Worm (Caenorhabditis elegans) whole organism, early embryonic: ENCODE data around the gene T05B4.13.

ENCODE experiments used
- B0310.2 ChIP-seq: sonication (generic microtip); optimal IDR thresholded peaks from 2 replicates; lab custom pipeline; 2016; ENCODE audit warnings: mild to moderate bottlenecking, missing genetic modification characterization, missing compliant biosample characterization
- F13C5.2 ChIP-seq: sonication (generic microtip); optimal IDR thresholded peaks from 2 replicates; lab custom pipeline; 2017; ENCODE audit warnings: mild to moderate bottlenecking, missing genetic modification characterization, inconsistent platforms, missing compliant biosample characterization
- aly-1 ChIP-seq: sonication (generic microtip); optimal IDR thresholded peaks from 2 replicates; lab custom pipeline; 2016; ENCODE audit warnings: missing genetic modification characterization, missing compliant biosample characterization
- ama-1 ChIP-seq: fragments of 150-350 bp; optimal IDR thresholded peaks from 2 replicates; lab custom pipeline; 2014
- ets-7 ChIP-seq: sonication (generic microtip); optimal IDR thresholded peaks from 2 replicates; lab custom pipeline; 2016; ENCODE audit warnings: missing genotype, missing genetic modification characterization, missing compliant biosample characterization
- flt-1 ChIP-seq: fragments of 200-800 bp; sonication (Bioruptor generic); IDR thresholded peaks from 2 replicates; pipeline ENCODE4 v1.3.6; 2022; ENCODE audit warnings: missing genetic modification characterization, missing compliant biosample characterization
- hmg-4 ChIP-seq: fragments of 200-800 bp; sonication (Bioruptor generic); optimal IDR thresholded peaks from 2 replicates; lab custom pipeline; 2018; ENCODE audit warnings: mild to moderate bottlenecking, missing genetic modification characterization, missing compliant biosample characterization
- hnd-1 ChIP-seq: sonication (generic microtip); optimal IDR thresholded peaks from 2 replicates; lab custom pipeline; 2016; ENCODE audit warnings: missing genetic modification characterization, missing compliant biosample characterization
- scrt-1 ChIP-seq: fragments of 200-800 bp; sonication (Bioruptor generic); IDR thresholded peaks from 2 replicates; pipeline ENCODE4 v1.3.6; 2022; ENCODE audit warnings: missing genetic modification characterization, missing compliant biosample characterization
- sea-1 ChIP-seq: fragments of 200-800 bp; sonication (Bioruptor generic); conservative IDR thresholded peaks from 2 replicates; pipeline ENCODE4 v1.3.6; 2022; ENCODE audit warnings: missing genetic modification characterization, missing compliant biosample characterization
- tbx-11 ChIP-seq: fragments of 200-800 bp; sonication (Bioruptor generic); IDR thresholded peaks from 2 replicates; pipeline ENCODE4 v1.3.6; 2022; ENCODE audit warnings: missing genetic modification characterization, missing compliant biosample characterization
- tbx-37 ChIP-seq: fragments of 200-800 bp; sonication (Bioruptor generic); conservative IDR thresholded peaks from 2 replicates; pipeline ENCODE4 v1.3.6; 2022; ENCODE audit warnings: missing genetic modification reagents, missing genetic modification characterization, missing compliant biosample characterization
- tra-4 ChIP-seq: sonication (generic microtip); optimal IDR thresholded peaks from 2 replicates; lab custom pipeline; 2017; ENCODE audit warnings: missing genetic modification characterization, missing compliant biosample characterization

DNA sequence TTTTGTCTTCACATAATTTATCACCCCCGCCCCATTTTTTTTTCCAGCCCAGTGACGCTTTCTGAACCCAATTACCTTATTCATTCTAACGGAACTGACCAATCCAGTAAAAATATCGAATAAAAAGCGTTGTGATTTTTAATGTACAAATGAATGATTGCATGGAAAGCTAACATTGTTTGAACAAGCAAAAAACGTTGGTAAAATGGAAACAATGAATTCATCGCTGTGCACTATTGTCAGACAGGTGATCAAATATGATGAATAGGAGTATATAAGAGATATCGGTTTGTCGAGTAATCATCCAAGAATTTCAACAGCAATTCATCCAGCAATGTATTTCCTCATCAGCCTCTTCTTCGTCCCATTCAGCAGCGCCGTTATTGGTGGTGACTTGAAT is 2.3 kb upstream of the T05B4.13 start, which contains the start of gene phat-4:
- TF ChIP-seq ama-1 (lab: Kevin White, UChicago) (no peak), ets-7 (no peak), B0310.2 (no peak), sea-1 (GFP tag; lab: Robert Waterston, UW) (no peak), tbx-11 (no peak), tbx-37 (GFP tag; lab: Robert Waterston, UW) (no peak), hnd-1 (tag; lab: Kevin White, UChicago) (no peak), F13C5.2 (tag; lab: Kevin White, UChicago) (no peak), scrt-1 (GFP tag; lab: Robert Waterston, UW) (no peak), aly-1 (tag; lab: Kevin White, UChicago) (no peak), tra-4 (tag; lab: Kevin White, UChicago) (no peak), hmg-4 (no peak), flt-1 (no peak)
